Fruit fly (Drosophila melanogaster): ENCODE measurements around the gene CG31677.
A peak's percentile ranks its signal among the peaks of the same experiment; 100 is the strongest.

The CG31677 gene

dm6 chr2L:20643144-20643543 is 39.1 kb upstream of the CG31677 start, which contains the start of gene CG17470:
TSS of gene CG17470 (minus strand) at chr2L:20643244.
- no peak for TF ChIP-seq jim (GFP tag; optimal IDR thresholded peaks at IDR 0.05)
- TF ChIP-seq psq (GFP tag; optimal IDR thresholded peaks at IDR 0.05) = no peak
- TF ChIP-seq CG9705 (GFP tag; optimal IDR thresholded peaks at IDR 0.05) = no peak
- no peak for TF ChIP-seq foxo (GFP tag; optimal IDR thresholded peaks at IDR 0.05)
- no peak for TF ChIP-seq Sp1 (GFP tag; optimal IDR thresholded peaks at IDR 0.05)
- no peak for TF ChIP-seq rgr (GFP tag; optimal IDR thresholded peaks at IDR 0.05)
- no peak for TF ChIP-seq usp (GFP tag; optimal IDR thresholded peaks at IDR 0.05)
- TF ChIP-seq CrebA (GFP tag; optimal IDR thresholded peaks at IDR 0.05; ENCODE audit: borderline replicate concordance) = no peak
- TF ChIP-seq fru (GFP tag; optimal IDR thresholded peaks at IDR 0.05) = no peak
- no peak for TF ChIP-seq N (GFP tag; optimal IDR thresholded peaks at IDR 0.05)
- no peak for TF ChIP-seq Vsx2 (GFP tag; optimal IDR thresholded peaks at IDR 0.05; ENCODE audit: partially characterized antibody)
- TF ChIP-seq CG32264 (GFP tag; optimal IDR thresholded peaks at IDR 0.05) = no peak
- TF ChIP-seq Myc (optimal IDR thresholded peaks at IDR 0.05) = no peak
- no peak for TF ChIP-seq brk (GFP tag; optimal IDR thresholded peaks at IDR 0.05)
- no peak for TF ChIP-seq Dif (GFP tag; optimal IDR thresholded peaks at IDR 0.05; ENCODE audit: partially characterized antibody)
- no peak for TF ChIP-seq dsf (GFP tag; optimal IDR thresholded peaks at IDR 0.05; ENCODE audit: borderline replicate concordance)
- no peak for TF ChIP-seq ey (GFP tag; optimal IDR thresholded peaks at IDR 0.05)
- TF ChIP-seq GATAd (GFP tag; optimal IDR thresholded peaks at IDR 0.05) = no peak
- TF ChIP-seq dl (GFP tag; optimal IDR thresholded peaks at IDR 0.05; ENCODE audit: insufficient read depth in 1 of 2, partially characterized antibody in 2 of 2) = no peak

DNA sequence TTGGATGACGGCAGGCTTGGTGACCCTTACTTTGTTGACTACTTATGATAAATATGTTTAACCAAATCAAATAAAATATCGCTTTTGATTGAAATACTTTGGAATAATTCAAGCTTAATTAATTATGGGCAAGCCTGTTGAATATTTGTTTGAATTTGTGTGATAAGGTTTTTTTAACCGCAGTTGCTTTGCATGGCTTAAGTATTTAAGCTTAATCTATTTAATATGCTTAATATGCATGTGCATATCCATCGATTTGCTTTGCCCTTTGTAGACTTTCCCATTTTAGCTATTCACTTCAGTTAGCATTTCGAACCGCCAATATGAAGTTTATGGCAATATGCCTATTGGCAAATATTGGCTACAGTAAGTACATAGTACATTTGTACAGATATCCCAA is 36.6 kb upstream of the CG31677 start, which contains the start of gene Sfp38D:
Gene Sfp38D (plus strand): TSS at position 301 of the 400 bp plus-strand sequence.
- TF ChIP-seq ey (GFP tag; optimal IDR thresholded peaks at IDR 0.05) (no peak), Dfd (GFP tag; optimal IDR thresholded peaks at IDR 0.05) (no peak), dsf (GFP tag; optimal IDR thresholded peaks at IDR 0.05; ENCODE audit: borderline replicate concordance) (no peak), HLH106 (tag; optimal IDR thresholded peaks at IDR 0.05) (no peak), sage (GFP tag; optimal IDR thresholded peaks at IDR 0.05) (no peak), Jra (GFP tag; optimal IDR thresholded peaks at IDR 0.05) (no peak), Mio (GFP tag; optimal IDR thresholded peaks at IDR 0.05) (no peak), Abd-B (GFP tag; optimal IDR thresholded peaks at IDR 0.05) (no peak), sv (GFP tag; optimal IDR thresholded peaks at IDR 0.05) (no peak), jim (GFP tag; optimal IDR thresholded peaks at IDR 0.05) (no peak), dmrt93B (GFP tag; optimal IDR thresholded peaks at IDR 0.05) (no peak)

dm6 chr2L:20639821-20640220 is 35.8 kb upstream of the CG31677 start, which contains the start of gene CG31680:
TSS of gene CG31680 (plus strand) at chr2L:20640121.
- TF ChIP-seq Hr78 (GFP tag; optimal IDR thresholded peaks at IDR 0.05) (no peak), Mio (GFP tag; optimal IDR thresholded peaks at IDR 0.05) (no peak), OdsH (GFP tag; optimal IDR thresholded peaks at IDR 0.05) (no peak)

DNA sequence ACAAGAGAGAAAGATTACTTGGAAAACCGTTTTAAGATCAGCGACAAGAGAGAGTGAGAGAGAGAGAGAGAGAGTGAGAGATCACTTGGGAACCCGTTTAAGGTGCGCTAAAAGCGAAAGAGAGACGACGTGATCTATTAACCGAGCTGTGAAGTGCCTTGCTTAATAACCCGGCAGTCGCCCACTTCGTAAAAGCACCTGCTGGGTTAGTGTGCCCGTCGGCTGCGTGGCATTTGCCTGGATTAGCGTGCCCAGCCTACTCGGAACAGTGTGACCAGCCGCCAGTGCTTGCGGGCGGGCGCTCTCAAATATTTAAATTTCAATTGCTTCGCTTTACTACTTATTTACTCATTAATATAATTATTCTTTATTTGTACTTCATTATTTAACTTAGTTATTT is 34.4 kb upstream of the CG31677 start:
- TF ChIP-seq Dfd (GFP tag; optimal IDR thresholded peaks at IDR 0.05) (no peak), Dif (GFP tag; optimal IDR thresholded peaks at IDR 0.05; ENCODE audit: partially characterized antibody) (peak; percentile 37), h (GFP tag; optimal IDR thresholded peaks at IDR 0.05) (peak; percentile 16)

DNA sequence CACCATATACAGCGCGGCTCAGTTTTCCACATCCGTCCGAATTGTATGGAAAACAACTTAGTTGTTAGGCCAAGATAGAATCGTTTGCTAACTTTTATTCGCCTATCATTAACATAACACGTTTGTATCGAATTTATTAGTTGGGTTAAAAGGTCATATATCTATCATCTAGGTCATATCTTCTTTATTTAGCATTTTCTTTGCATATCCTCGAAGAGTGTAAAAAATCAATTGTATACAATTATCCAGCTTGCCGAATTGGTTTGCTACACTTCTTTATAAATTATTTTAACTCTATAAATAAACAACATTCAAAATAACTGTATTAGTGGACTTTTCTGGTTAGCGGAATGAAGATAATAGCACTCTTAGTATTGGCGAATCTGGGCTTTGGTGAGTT is 30.2 kb upstream of the CG31677 start, which contains the start of gene CG17472:
Gene CG17472 (plus strand): TSS at position 301 of the 400 bp plus-strand sequence.
- TF ChIP-seq CG9705 (GFP tag; optimal IDR thresholded peaks at IDR 0.05) (no peak), tai (GFP tag; optimal IDR thresholded peaks at IDR 0.05) (no peak), h (GFP tag; optimal IDR thresholded peaks at IDR 0.05) (no peak)

- no peak for TF ChIP-seq CG32264 (GFP tag; optimal IDR thresholded peaks at IDR 0.05)
- TF ChIP-seq Hr83 (GFP tag; optimal IDR thresholded peaks at IDR 0.05; ENCODE audit: poor library complexity, severe bottlenecking) = no peak
- TF ChIP-seq Dfd (GFP tag; optimal IDR thresholded peaks at IDR 0.05) = no peak
- no peak for TF ChIP-seq HLH106 (tag; optimal IDR thresholded peaks at IDR 0.05)
- no peak for TF ChIP-seq Myc (optimal IDR thresholded peaks at IDR 0.05)
- TF ChIP-seq CrebA (GFP tag; optimal IDR thresholded peaks at IDR 0.05; ENCODE audit: borderline replicate concordance) = no peak
- TF ChIP-seq brk (GFP tag; optimal IDR thresholded peaks at IDR 0.05) = no peak
- no peak for TF ChIP-seq Hnf4 (GFP tag; optimal IDR thresholded peaks at IDR 0.05)
- no peak for TF ChIP-seq fru (GFP tag; optimal IDR thresholded peaks at IDR 0.05)
- TF ChIP-seq h (GFP tag; optimal IDR thresholded peaks at IDR 0.05) = no peak
- no peak for TF ChIP-seq Dif (GFP tag; optimal IDR thresholded peaks at IDR 0.05; ENCODE audit: partially characterized antibody)
- TF ChIP-seq OdsH (GFP tag; optimal IDR thresholded peaks at IDR 0.05) = no peak
- TF ChIP-seq rgr (GFP tag; optimal IDR thresholded peaks at IDR 0.05) = no peak
Observed at dm6 chr2L:20614222-20614621, 10.2 kb upstream of the CG31677 start, which contains the start of gene CG15475. TSS of gene CG15475 (plus strand) at chr2L:20614522.

Measured in whole organism, wandering third instar larva.